Fruit fly (Drosophila melanogaster): ENCODE results near the gene Pih1D1.

Gene Pih1D1

DNA sequence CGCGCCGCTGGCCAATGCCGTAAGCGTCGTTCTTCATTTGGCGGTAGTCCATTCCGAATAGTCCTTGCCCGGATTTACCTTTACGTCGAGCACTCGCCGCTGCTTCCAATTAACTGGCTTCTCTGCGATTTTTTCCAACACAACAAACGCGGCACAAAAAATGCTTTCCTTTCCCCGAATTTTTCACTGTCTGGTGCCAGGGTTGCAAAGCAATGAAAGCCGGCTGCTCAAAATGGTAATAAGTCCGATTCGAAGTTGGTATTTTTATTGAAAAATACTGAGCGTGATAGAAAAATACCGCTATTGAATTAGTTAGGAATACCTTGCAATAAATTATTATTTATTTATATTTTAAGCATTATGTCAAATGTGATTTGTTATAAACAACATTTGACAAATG is 9.4 kb downstream of the Pih1D1 start (continued):
- TF ChIP-seq gsb (GFP tag; IDR thresholded peaks at IDR 0.05) (no peak), az2 (GFP tag; optimal IDR thresholded peaks at IDR 0.05) (no peak), esg (GFP tag; conservative IDR thresholded peaks at IDR 0.05) (no peak), CG4328 (GFP tag; optimal IDR thresholded peaks at IDR 0.05) (no peak), D (optimal IDR thresholded peaks at IDR 0.05) (no peak), D (GFP tag; optimal IDR thresholded peaks at IDR 0.05) (no peak), Sry-δ (GFP tag; optimal IDR thresholded peaks at IDR 0.05) (peak; percentile 6), HHEX (GFP tag; optimal IDR thresholded peaks at IDR 0.05) (no peak), Opbp (GFP tag; IDR thresholded peaks at IDR 0.05; ENCODE audit: partially characterized antibody) (no peak), CG1024 (GFP tag; IDR thresholded peaks at IDR 0.05) (no peak), CG9797 (GFP tag; optimal IDR thresholded peaks at IDR 0.05) (peak; percentile 79), Dref (GFP tag; IDR thresholded peaks at IDR 0.05) (no peak), nerfin-2 (GFP tag; IDR thresholded peaks at IDR 0.05; ENCODE audit: partially characterized antibody) (peak; percentile 11; the same call in 1 of the 2 replicates), CG7357 (GFP tag; IDR thresholded peaks at IDR 0.05) (no peak), dmrt99B (tag; optimal IDR thresholded peaks at IDR 0.05) (no peak), CG1647 (GFP tag; optimal IDR thresholded peaks at IDR 0.05) (no peak), CG9215 (GFP tag; IDR thresholded peaks at IDR 0.05) (no peak), CG1603 (tag; optimal IDR thresholded peaks at IDR 0.05) (peak; percentile 62), yki (optimal IDR thresholded peaks at IDR 0.05) (no peak), CG10431 (GFP tag; optimal IDR thresholded peaks at IDR 0.05) (no peak), Doc2 (GFP tag; IDR thresholded peaks at IDR 0.05) (no peak), D19B (GFP tag; optimal IDR thresholded peaks at IDR 0.05) (no peak), CG4404 (GFP tag; IDR thresholded peaks at IDR 0.05) (no peak), CG2712 (tag; optimal IDR thresholded peaks at IDR 0.05) (peak; percentile 48), CG4282 (GFP tag; optimal IDR thresholded peaks at IDR 0.05) (no peak), CG33557 (GFP tag; optimal IDR thresholded peaks at IDR 0.05) (no peak), lola (GFP tag; optimal IDR thresholded peaks at IDR 0.05) (no peak), NC2β (GFP tag; optimal IDR thresholded peaks at IDR 0.05) (no peak), CG12744 (GFP tag; optimal IDR thresholded peaks at IDR 0.05) (no peak), maf-S (GFP tag; optimal IDR thresholded peaks at IDR 0.05) (no peak), ci (GFP tag; IDR thresholded peaks at IDR 0.05) (no peak), Vsx1 (GFP tag; optimal IDR thresholded peaks at IDR 0.05) (no peak), CG7786 (GFP tag; optimal IDR thresholded peaks at IDR 0.05) (no peak), CG34224 (GFP tag; IDR thresholded peaks at IDR 0.05; ENCODE audit: partially characterized antibody) (no peak), CG16779 (GFP tag; IDR thresholded peaks at IDR 0.05) (no peak), CG2116 (GFP tag; optimal IDR thresholded peaks at IDR 0.05) (peak; percentile 93), CG15479 (GFP tag; optimal IDR thresholded peaks at IDR 0.05) (no peak), CG14441 (GFP tag; IDR thresholded peaks at IDR 0.05) (no peak), fd96Cb (tag; optimal IDR thresholded peaks at IDR 0.05) (no peak), Dad (GFP tag; optimal IDR thresholded peaks at IDR 0.05) (no peak), dpn (GFP tag; optimal IDR thresholded peaks at IDR 0.05) (peak in 1 of 2 experiments; percentile 18), Usf (GFP tag; optimal IDR thresholded peaks at IDR 0.05) (no peak), Scr (GFP tag; IDR thresholded peaks at IDR 0.05; ENCODE audit: partially characterized antibody) (no peak), CG9932 (GFP tag; IDR thresholded peaks at IDR 0.05) (no peak; the same call in 1 of the 2 replicates), ewg (GFP tag; optimal IDR thresholded peaks at IDR 0.05) (no peak), Ada2b (GFP tag; IDR thresholded peaks at IDR 0.05) (no peak), en (GFP tag; optimal IDR thresholded peaks at IDR 0.05) (no peak), CG1602 (GFP tag; optimal IDR thresholded peaks at IDR 0.05) (no peak), nmo (GFP tag; optimal IDR thresholded peaks at IDR 0.05) (no peak), CG2199 (GFP tag; IDR thresholded peaks at IDR 0.05) (no peak), BEAF-32 (GFP tag; optimal IDR thresholded peaks at IDR 0.05) (peak; percentile 33), Chrac-16 (GFP tag; optimal IDR thresholded peaks at IDR 0.05) (peak; percentile 2)

Data from whole organism, embryonic.